Fruit fly (Drosophila melanogaster) whole organism, embryonic: ENCODE measurements around the gene Est-6.

Source experiments
- Asciz ChIP-seq: fragments of 200-800 bp; sonication (Bioruptor generic); optimal IDR thresholded peaks from 2 replicates; lab custom pipeline; 2017; ENCODE audit warnings: missing biosample characterization, mild to moderate bottlenecking, missing genetic modification characterization, missing genetic modification reagents
- BEAF-32 ChIP-seq: fragments of 200-800 bp; sonication (Bioruptor generic); optimal IDR thresholded peaks from 3 replicates; lab custom pipeline; 2017; ENCODE audit warnings: missing biosample characterization, missing genetic modification characterization, mild to moderate bottlenecking, moderate library complexity, missing genetic modification reagents
- Bdp1 ChIP-seq: fragments of 200-800 bp; sonication (Bioruptor generic); optimal IDR thresholded peaks from 3 replicates; lab custom pipeline; 2016; ENCODE audit warnings: missing biosample characterization, missing genetic modification characterization
- CG10209 ChIP-seq: fragments of 200-800 bp; sonication (Bioruptor generic); optimal IDR thresholded peaks from 3 replicates; lab custom pipeline; 2017; ENCODE audit warnings: missing biosample characterization, mild to moderate bottlenecking, missing genetic modification characterization, missing genetic modification reagents
- CG11560 ChIP-seq: fragments of 200-800 bp; sonication (Bioruptor generic); IDR thresholded peaks from 3 replicates; pipeline ENCODE4 v1.3.6; 2022; ENCODE audit warnings: missing biosample characterization, missing genetic modification characterization
- CG11696 ChIP-seq: fragments of 200-800 bp; sonication (Bioruptor generic); IDR thresholded peaks from 2 replicates; pipeline ENCODE4 v1.3.6; 2022; ENCODE audit warnings: missing biosample characterization, missing genetic modification characterization
- CG12155 ChIP-seq: fragments of 200-800 bp; sonication (Bioruptor generic); optimal IDR thresholded peaks from 3 replicates; lab custom pipeline; 2016; ENCODE audit warnings: missing biosample characterization, missing genetic modification characterization
- CG15601 ChIP-seq: fragments of 200-800 bp; sonication (Bioruptor generic); optimal IDR thresholded peaks from 3 replicates; lab custom pipeline; 2019; ENCODE audit warnings: missing biosample characterization, mild to moderate bottlenecking, missing genetic modification characterization, moderate library complexity
- CG1602 ChIP-seq: fragments of 200-800 bp; sonication (Bioruptor generic); optimal IDR thresholded peaks from 3 replicates; lab custom pipeline; 2016; ENCODE audit warnings: missing biosample characterization, missing genetic modification characterization
- CG16813 ChIP-seq: fragments of 200-800 bp; sonication (Bioruptor generic); IDR thresholded peaks from 3 replicates; pipeline ENCODE4 v1.3.6; 2022; ENCODE audit warnings: missing biosample characterization, missing genetic modification characterization; ENCODE audit not compliant: partially characterized antibody
- CG18011 ChIP-seq: fragments of 200-800 bp; sonication (Bioruptor generic); optimal IDR thresholded peaks from 2 replicates; lab custom pipeline; 2017; ENCODE audit warnings: missing biosample characterization, missing genetic modification characterization, mild to moderate bottlenecking, moderate library complexity, missing genotype
- CG2889 ChIP-seq: fragments of 200-800 bp; sonication (Bioruptor generic); IDR thresholded peaks from 3 replicates; pipeline ENCODE4 v1.3.6; 2022; ENCODE audit warnings: missing biosample characterization, missing genetic modification characterization
- CG30431 ChIP-seq: fragments of 200-800 bp; sonication (Bioruptor generic); optimal IDR thresholded peaks from 2 replicates; lab custom pipeline; 2017; ENCODE audit warnings: missing biosample characterization, missing genetic modification characterization
- CG4854 ChIP-seq: fragments of 200-800 bp; sonication (Bioruptor generic); optimal IDR thresholded peaks from 2 replicates; lab custom pipeline; 2016; ENCODE audit warnings: missing biosample characterization, missing genetic modification characterization, inconsistent platforms
- CG7786 ChIP-seq: fragments of 200-800 bp; sonication (Bioruptor generic); optimal IDR thresholded peaks from 2 replicates; lab custom pipeline; 2016; ENCODE audit warnings: missing biosample characterization, missing genetic modification characterization
- CoRest ChIP-seq: fragments of 200-800 bp; sonication (Bioruptor generic); optimal IDR thresholded peaks from 3 replicates; lab custom pipeline; 2018; ENCODE audit warnings: missing biosample characterization, mild to moderate bottlenecking, missing genetic modification characterization, moderate library complexity
- Ets65A ChIP-seq: fragments of 200-800 bp; sonication (Bioruptor generic); peaks from one replicate; lab custom pipeline; 2016; ENCODE audit warnings: missing biosample characterization, missing genetic modification characterization
- Hr39 ChIP-seq: fragments of >200 bp; optimal IDR thresholded peaks from 2 replicates; lab custom pipeline; 2017
- MBD-R2 ChIP-seq: fragments of 200-800 bp; sonication (Bioruptor generic); IDR thresholded peaks from 2 replicates; pipeline ENCODE4 v1.3.6; 2022; ENCODE audit warnings: missing biosample characterization, missing genetic modification characterization
- Med ChIP-seq: fragments of 200-800 bp; sonication (Bioruptor generic); peaks from one replicate; lab custom pipeline; 2016; ENCODE audit warnings: missing biosample characterization, missing genetic modification characterization, mild to moderate bottlenecking, inconsistent platforms, moderate library complexity
- Meics ChIP-seq: fragments of 200-800 bp; sonication (Bioruptor generic); optimal IDR thresholded peaks from 2 replicates; lab custom pipeline; 2017; ENCODE audit warnings: missing biosample characterization, mild to moderate bottlenecking, missing genetic modification characterization
- PHDP ChIP-seq: fragments of 200-800 bp; sonication (Bioruptor generic); optimal IDR thresholded peaks from 3 replicates; lab custom pipeline; 2018; ENCODE audit warnings: missing biosample characterization, mild to moderate bottlenecking, missing genetic modification characterization, moderate library complexity
- Rfx ChIP-seq: fragments of 200-800 bp; sonication (Bioruptor generic); IDR thresholded peaks from 2 replicates; pipeline ENCODE4 v1.3.6; 2022; ENCODE audit warnings: missing biosample characterization, missing genetic modification characterization
- Rx ChIP-seq: fragments of 200-800 bp; sonication (Bioruptor generic); IDR thresholded peaks from 2 replicates; pipeline ENCODE4 v1.3.6; 2022; ENCODE audit warnings: missing biosample characterization, missing genetic modification characterization
- Side ChIP-seq: fragments of 200-800 bp; sonication (Bioruptor generic); optimal IDR thresholded peaks from 2 replicates; lab custom pipeline; 2016; ENCODE audit warnings: missing biosample characterization, missing genetic modification characterization
- bcd ChIP-seq: fragments of 200-800 bp; sonication (Bioruptor generic); optimal IDR thresholded peaks from 2 replicates; lab custom pipeline; 2017; ENCODE audit warnings: missing biosample characterization, mild to moderate bottlenecking, missing genetic modification characterization
- btn ChIP-seq: fragments of 200-800 bp; sonication (Bioruptor generic); optimal IDR thresholded peaks from 2 replicates; lab custom pipeline; 2016; ENCODE audit warnings: missing biosample characterization, missing genetic modification characterization
- chinmo ChIP-seq: fragments of 200-800 bp; sonication (Bioruptor generic); IDR thresholded peaks from 4 replicates; pipeline ENCODE4 v1.3.6; 2022; ENCODE audit warnings: missing biosample characterization, missing genetic modification characterization; ENCODE audit not compliant: partially characterized antibody
- crol ChIP-seq: fragments of 200-800 bp; sonication (Bioruptor generic); IDR thresholded peaks from 2 replicates; pipeline ENCODE4 v1.3.6; 2022; ENCODE audit warnings: missing biosample characterization, missing genetic modification characterization
- cwo ChIP-seq: fragments of 200-800 bp; sonication (Bioruptor generic); optimal IDR thresholded peaks from 3 replicates; lab custom pipeline; 2017; ENCODE audit warnings: missing biosample characterization, missing genetic modification characterization, mild to moderate bottlenecking, moderate library complexity, missing genetic modification reagents
- en ChIP-seq: fragments of 200-800 bp; sonication (Bioruptor generic); optimal IDR thresholded peaks from 2 replicates; lab custom pipeline; 2016; ENCODE audit warnings: missing biosample characterization, missing genetic modification characterization
- gfzf ChIP-seq: fragments of 200-800 bp; sonication (Bioruptor generic); optimal IDR thresholded peaks from 2 replicates; lab custom pipeline; 2016; ENCODE audit warnings: missing biosample characterization, mild to moderate bottlenecking, missing genetic modification characterization, moderate library complexity
- klu ChIP-seq: fragments of 200-800 bp; sonication (Bioruptor generic); IDR thresholded peaks from 2 replicates; pipeline ENCODE4 v1.3.6; 2022; ENCODE audit warnings: missing biosample characterization, missing genetic modification characterization
- kni ChIP-seq: fragments of 200-800 bp; sonication (Bioruptor generic); optimal IDR thresholded peaks from 3 replicates; lab custom pipeline; 2017; ENCODE audit warnings: mild to moderate bottlenecking, missing biosample characterization, missing genetic modification reagents, missing genetic modification characterization
- pzg ChIP-seq: fragments of 200-800 bp; sonication (Bioruptor generic); optimal IDR thresholded peaks from 3 replicates; lab custom pipeline; 2018; ENCODE audit warnings: missing biosample characterization, mild to moderate bottlenecking, missing genetic modification characterization, moderate library complexity
- so ChIP-seq: fragments of 200-800 bp; sonication (Bioruptor generic); IDR thresholded peaks from 3 replicates; pipeline ENCODE4 v1.3.6; 2022; ENCODE audit warnings: missing biosample characterization, missing genetic modification characterization
- stwl ChIP-seq: fragments of 200-800 bp; sonication (Bioruptor generic); optimal IDR thresholded peaks from 3 replicates; lab custom pipeline; 2018; ENCODE audit warnings: missing biosample characterization, mild to moderate bottlenecking, missing genetic modification characterization, moderate library complexity
- tna ChIP-seq: fragments of 200-800 bp; sonication (Bioruptor generic); IDR thresholded peaks from 2 replicates; pipeline ENCODE4 v1.3.6; 2022; ENCODE audit warnings: missing biosample characterization, missing genetic modification characterization; ENCODE audit not compliant: partially characterized antibody

The Est-6 gene

DNA sequence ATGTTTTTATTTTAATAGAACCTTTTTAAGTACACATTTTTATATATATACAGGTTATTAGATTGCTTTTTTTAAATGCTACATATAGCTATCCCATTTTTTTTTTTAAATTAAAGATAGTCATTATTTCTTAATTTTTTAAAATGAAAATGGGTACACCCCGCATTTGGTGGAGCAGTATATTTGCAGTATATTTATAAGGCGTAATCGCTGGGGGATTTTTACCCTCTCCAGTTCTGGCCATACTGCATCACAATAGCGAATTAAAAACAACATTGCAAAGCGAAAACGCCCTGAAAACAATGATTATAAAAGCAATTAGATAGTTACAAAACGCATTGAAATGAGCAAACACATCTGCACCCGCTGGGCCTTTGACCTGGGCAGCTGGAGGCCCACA, 39.6 kb upstream of the Est-6 start, which contains the start of gene CG32099:
Gene CG32099 (plus strand): TSS at position 250 of the 400 bp plus-strand sequence.
- TF ChIP-seq CG12155 (GFP tag; lab: Kevin White, UChicago) (no peak), CG7786 (GFP tag; lab: Kevin White, UChicago) (no peak), CG10209 (GFP tag; lab: Kevin White, UChicago) (no peak), CG30431 (GFP tag; lab: Kevin White, UChicago) (no peak), Meics (GFP tag; lab: Kevin White, UChicago) (no peak), CG18011 (GFP tag; lab: Kevin White, UChicago) (no peak), Rx (GFP tag; lab: Robert Waterston, UW) (no peak), BEAF-32 (peak; percentile 7), CG11696 (no peak), CG2889 (GFP tag; lab: Robert Waterston, UW) (no peak), gfzf (GFP tag; lab: Kevin White, UChicago) (peak; percentile 60), MBD-R2 (peak; percentile 47; the same call in 1 of the 2 replicates), pzg (GFP tag; lab: Kevin White, UChicago) (peak; percentile 29), CG1602 (no peak), klu (no peak), so (GFP tag; lab: Robert Waterston, UW) (no peak)

DNA sequence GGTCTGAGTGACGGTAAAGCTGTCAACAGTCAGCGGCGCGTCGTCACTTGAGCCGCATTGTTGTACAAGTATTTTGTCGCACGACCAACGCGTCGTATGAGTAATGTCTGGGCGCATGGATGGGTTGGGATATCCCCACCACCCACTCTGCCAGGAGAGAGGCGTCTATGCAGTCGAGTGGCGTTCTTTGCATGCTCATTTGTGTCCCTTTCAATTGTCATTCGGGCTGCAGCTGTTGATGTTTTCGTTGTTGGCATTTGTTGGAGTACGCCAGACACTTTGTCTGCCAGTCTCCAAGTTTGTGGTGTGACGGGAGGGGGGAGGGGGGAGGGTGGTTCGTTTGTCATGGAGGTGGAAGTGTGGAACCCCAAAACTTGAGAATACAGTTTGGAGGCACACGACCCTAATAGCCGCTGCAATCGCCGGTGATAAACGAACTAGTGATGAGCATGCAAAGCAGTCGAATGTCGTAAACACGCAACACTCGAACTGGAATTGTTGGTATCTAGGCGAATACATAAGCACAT, 26.4 kb upstream of the Est-6 start:
- TF ChIP-seq Side (GFP tag; lab: Kevin White, UChicago): no peak
- peak; percentile 53 for TF ChIP-seq cwo
- TF ChIP-seq en (GFP tag; lab: Kevin White, UChicago): no peak
- TF ChIP-seq btn (GFP tag; lab: Kevin White, UChicago): no peak
- no peak for TF ChIP-seq bcd
- TF ChIP-seq CG11560 (tag; lab: Robert Waterston, UW): 0 out of 3 replicates have a peak, but pooled peaks have one; percentile 36
- TF ChIP-seq Med (GFP tag; lab: Kevin White, UChicago): peak; percentile 83
- TF ChIP-seq Rfx (GFP tag; lab: Robert Waterston, UW): peak; percentile 13; the same call in 1 of the 2 replicates
- 0 out of 4 replicates have a peak, but pooled peaks have one; percentile 70 for TF ChIP-seq chinmo (GFP tag; lab: Robert Waterston, UW)
- peak; percentile 56 for TF ChIP-seq Hr39 (lab: Kevin White, UChicago)
- no peak for TF ChIP-seq CoRest (tag; lab: Kevin White, UChicago)
- 0 out of 3 replicates have a peak, but pooled peaks have one; percentile 3 for TF ChIP-seq so (GFP tag; lab: Robert Waterston, UW)
- TF ChIP-seq kni: peak; percentile 16
- 0 out of 3 replicates have a peak, but pooled peaks have one; percentile 13 for TF ChIP-seq CG16813 (GFP tag; lab: Robert Waterston, UW)
- TF ChIP-seq Bdp1 (GFP tag; lab: Kevin White, UChicago): no peak
- peak; percentile 37 for TF ChIP-seq CG15601
- no peak for TF ChIP-seq Asciz (GFP tag; lab: Kevin White, UChicago)
- TF ChIP-seq Ets65A (GFP tag; lab: Kevin White, UChicago): peak; percentile 71
- TF ChIP-seq tna (GFP tag; lab: Robert Waterston, UW): peak; percentile 28; the same call in 1 of the 2 replicates
- TF ChIP-seq PHDP: no peak
- no peak for TF ChIP-seq stwl (tag; lab: Kevin White, UChicago)
- TF ChIP-seq CG4854 (GFP tag; lab: Kevin White, UChicago): no peak
- TF ChIP-seq crol (GFP tag; lab: Robert Waterston, UW): peak; percentile 66
